Worm (Caenorhabditis elegans) whole organism, L4 larva: ENCODE measurements around the gene C24B5.4.
A peak's percentile ranks its signal among the peaks of the same experiment; 100 is the strongest.

Experiments
- D1046.2 ChIP-seq: fragments of 200-800 bp; sonication (Bioruptor generic); IDR thresholded peaks from 2 replicates; pipeline ENCODE4 v1.3.6; 2022; ENCODE audit warnings: missing genetic modification characterization, missing compliant biosample characterization
- F37D6.2 ChIP-seq: sonication (generic microtip); optimal IDR thresholded peaks from 2 replicates; lab custom pipeline; 2016; ENCODE audit warnings: mild to moderate bottlenecking, missing genetic modification characterization, missing compliant biosample characterization
- Y105C5A.15 ChIP-seq: fragments of 200-800 bp; sonication (Bioruptor generic); IDR thresholded peaks from 2 replicates; pipeline ENCODE4 v1.3.6; 2022; ENCODE audit warnings: missing genetic modification characterization, missing compliant biosample characterization
- Y5F2A.4 ChIP-seq: fragments of 200-800 bp; sonication (Bioruptor generic); optimal IDR thresholded peaks from 2 replicates; lab custom pipeline; 2018; ENCODE audit warnings: mild to moderate bottlenecking, missing genetic modification characterization, missing compliant biosample characterization
- ZK337.2 ChIP-seq: fragments of 200-800 bp; sonication (Bioruptor generic); IDR thresholded peaks from 2 replicates; pipeline ENCODE4 v1.3.6; 2022; ENCODE audit warnings: missing genetic modification reagents, missing genetic modification characterization, missing compliant biosample characterization
- ZK546.5 ChIP-seq, 2 experiments: sonication (generic microtip); optimal IDR thresholded peaks; 2 replicates each; lab custom pipeline; 2017; ENCODE audit warnings: missing biosample characterization in 2 of 2, missing genetic modification characterization in 2 of 2
- aha-1 ChIP-seq: fragments of 150-350 bp; peaks from one replicate; lab custom pipeline; 2014; ENCODE audit warnings: missing biosample characterization, missing genetic modification characterization
- ama-1 ChIP-seq: fragments of 150-350 bp; optimal IDR thresholded peaks from 2 replicates; lab custom pipeline; 2014; ENCODE audit warnings: inconsistent platforms, mixed read lengths
- ceh-20 ChIP-seq: fragments of 200-800 bp; sonication (Bioruptor generic); IDR thresholded peaks from 2 replicates; pipeline ENCODE4 v1.3.6; 2022; ENCODE audit warnings: missing genetic modification reagents, missing genetic modification characterization, missing compliant biosample characterization
- ceh-32 ChIP-seq: sonication (generic microtip); optimal IDR thresholded peaks from 2 replicates; lab custom pipeline; 2016; ENCODE audit warnings: mild to moderate bottlenecking, missing genetic modification characterization, missing compliant biosample characterization; ENCODE audit not compliant: poor library complexity
- ceh-62 ChIP-seq: sonication (generic microtip); optimal IDR thresholded peaks from 2 replicates; lab custom pipeline; 2017; ENCODE audit warnings: missing biosample characterization, missing genetic modification characterization
- ceh-82 ChIP-seq: sonication (generic microtip); optimal IDR thresholded peaks from 2 replicates; lab custom pipeline; 2017; ENCODE audit warnings: missing biosample characterization, missing genetic modification characterization
- ctbp-1 ChIP-seq: fragments of 200-800 bp; sonication (Bioruptor generic); IDR thresholded peaks from 2 replicates; pipeline ENCODE4 v1.3.6; 2022; ENCODE audit warnings: missing genetic modification reagents, missing genetic modification characterization, missing compliant biosample characterization
- daf-12 ChIP-seq: fragments of 150-350 bp; optimal IDR thresholded peaks from 2 replicates; lab custom pipeline; 2014; ENCODE audit warnings: missing biosample characterization, missing genetic modification reagents, missing genetic modification characterization
- daf-19 ChIP-seq: fragments of 200-800 bp; sonication (Bioruptor generic); conservative IDR thresholded peaks from 2 replicates; pipeline ENCODE4 v1.3.6; 2022; ENCODE audit warnings: missing genetic modification characterization, missing compliant biosample characterization
- dmd-6 ChIP-seq: fragments of 200-800 bp; sonication (Bioruptor generic); IDR thresholded peaks from 2 replicates; pipeline ENCODE4 v1.3.6; 2022; ENCODE audit warnings: missing genetic modification reagents, missing genetic modification characterization, missing compliant biosample characterization
- dpl-1 ChIP-seq: fragments of 150-350 bp; optimal IDR thresholded peaks from 2 replicates; lab custom pipeline; 2014; ENCODE audit warnings: missing biosample characterization, missing genetic modification reagents, missing genetic modification characterization
- egl-43 ChIP-seq: fragments of 200-800 bp; sonication (Bioruptor generic); IDR thresholded peaks from 2 replicates; pipeline ENCODE4 v1.3.6; 2022; ENCODE audit warnings: missing genetic modification reagents, missing genetic modification characterization, missing compliant biosample characterization
- fkh-10 ChIP-seq: fragments of 150-350 bp; optimal IDR thresholded peaks from 2 replicates; lab custom pipeline; 2014; ENCODE audit warnings: missing biosample characterization, missing genetic modification reagents, missing genetic modification characterization
- hif-1 ChIP-seq, 2 experiments: sonication (generic microtip); optimal IDR thresholded peaks; 2 replicates each; lab custom pipeline; 2016 to 2017; ENCODE audit warnings: missing compliant biosample characterization in 2 of 2, missing genetic modification characterization in 2 of 2, missing genetic modification reagents in 2 of 2, missing genotype in 2 of 2, mild to moderate bottlenecking in 1 of 2
- hlh-11 ChIP-seq: fragments of 200-800 bp; sonication (Bioruptor generic); optimal IDR thresholded peaks from 2 replicates; lab custom pipeline; 2018; ENCODE audit warnings: mild to moderate bottlenecking, missing genetic modification characterization, missing compliant biosample characterization
- hmg-1.1 ChIP-seq: fragments of 200-800 bp; sonication (Bioruptor generic); IDR thresholded peaks from 2 replicates; pipeline ENCODE4 v1.3.6; 2022; ENCODE audit warnings: missing genetic modification reagents, missing genetic modification characterization, missing compliant biosample characterization
- lim-7 ChIP-seq: fragments of 200-800 bp; sonication (Bioruptor generic); IDR thresholded peaks from 2 replicates; pipeline ENCODE4 v1.3.6; 2022; ENCODE audit warnings: missing genetic modification characterization, missing compliant biosample characterization
- lin-29 ChIP-seq: fragments of 200-800 bp; sonication (Bioruptor generic); IDR thresholded peaks from 2 replicates; pipeline ENCODE4 v1.3.6; 2022; ENCODE audit warnings: missing genetic modification reagents, missing genetic modification characterization, missing compliant biosample characterization
- lin-39 ChIP-seq: fragments of 150-350 bp; optimal IDR thresholded peaks from 2 replicates; lab custom pipeline; 2014; ENCODE audit warnings: missing biosample characterization, missing genetic modification reagents, missing genetic modification characterization
- mdt-29 ChIP-seq: fragments of 200-800 bp; sonication (Bioruptor generic); IDR thresholded peaks from 2 replicates; pipeline ENCODE4 v1.3.6; 2022; ENCODE audit warnings: missing genetic modification reagents, missing genetic modification characterization, missing compliant biosample characterization
- mes-2 ChIP-seq: sonication (generic microtip); optimal IDR thresholded peaks from 2 replicates; lab custom pipeline; 2016; ENCODE audit warnings: missing genotype, mild to moderate bottlenecking, missing genetic modification characterization, missing compliant biosample characterization; ENCODE audit not compliant: poor library complexity, severe bottlenecking
- mxl-2 ChIP-seq: fragments of 200-800 bp; sonication (Bioruptor generic); conservative IDR thresholded peaks from 2 replicates; pipeline ENCODE4 v1.3.6; 2022; ENCODE audit warnings: missing genetic modification reagents, missing genetic modification characterization, missing compliant biosample characterization
- nhr-102 ChIP-seq: sonication (generic microtip); optimal IDR thresholded peaks from 2 replicates; lab custom pipeline; 2016; ENCODE audit warnings: mild to moderate bottlenecking, missing genetic modification characterization, moderate library complexity, missing compliant biosample characterization
- nhr-111 ChIP-seq: fragments of 200-800 bp; sonication (Bioruptor generic); optimal IDR thresholded peaks from 2 replicates; lab custom pipeline; 2018; ENCODE audit warnings: mild to moderate bottlenecking, missing genetic modification characterization, missing compliant biosample characterization
- nhr-237 ChIP-seq: sonication (generic microtip); optimal IDR thresholded peaks from 2 replicates; lab custom pipeline; 2017; ENCODE audit warnings: missing biosample characterization, missing genetic modification characterization
- nhr-25 ChIP-seq: sonication (generic microtip); optimal IDR thresholded peaks from 2 replicates; lab custom pipeline; 2017; ENCODE audit warnings: missing genetic modification characterization, mild to moderate bottlenecking, missing compliant biosample characterization, antibody characterized with exemption, moderate library complexity, borderline replicate concordance; ENCODE audit not compliant: insufficient read depth
- nhr-42 ChIP-seq: fragments of 200-800 bp; sonication (Bioruptor generic); IDR thresholded peaks from 2 replicates; pipeline ENCODE4 v1.3.6; 2022; ENCODE audit warnings: missing genetic modification characterization, missing compliant biosample characterization
- nhr-48 ChIP-seq: sonication (generic microtip); optimal IDR thresholded peaks from 2 replicates; lab custom pipeline; 2016; ENCODE audit warnings: mild to moderate bottlenecking, missing genetic modification characterization, missing compliant biosample characterization
- nhr-6 ChIP-seq: fragments of 150-350 bp; optimal IDR thresholded peaks from 2 replicates; lab custom pipeline; 2014; ENCODE audit warnings: missing biosample characterization, missing genetic modification characterization
- php-3 ChIP-seq: fragments of 200-800 bp; sonication (Bioruptor generic); IDR thresholded peaks from 2 replicates; pipeline ENCODE4 v1.3.6; 2022; ENCODE audit warnings: missing genetic modification reagents, missing genetic modification characterization, missing compliant biosample characterization
- pqm-1 ChIP-seq: sonication (generic microtip); optimal IDR thresholded peaks from 2 replicates; lab custom pipeline; 2017; ENCODE audit warnings: missing biosample characterization, missing genetic modification characterization
- sdz-12 ChIP-seq: fragments of 200-800 bp; sonication (Bioruptor generic); optimal IDR thresholded peaks from 2 replicates; lab custom pipeline; 2018; ENCODE audit warnings: mild to moderate bottlenecking, missing genetic modification characterization, missing compliant biosample characterization
- snpc-1.2 ChIP-seq: fragments of 200-800 bp; sonication (Bioruptor generic); IDR thresholded peaks from 2 replicates; pipeline ENCODE4 v1.3.6; 2022; ENCODE audit warnings: missing genetic modification reagents, missing genetic modification characterization, missing compliant biosample characterization
- unc-62 ChIP-seq, 3 experiments: fragments of 150-350 bp in 1 of 3; sonication (generic microtip); optimal IDR thresholded peaks in 2 of 3; peaks in 1 of 3; 1 replicate in 1 of 3; 2 replicates in 2 of 3; lab custom pipeline; 2014 to 2017; ENCODE audit warnings: missing biosample characterization in 3 of 3, missing genetic modification characterization in 3 of 3, missing genetic modification reagents in 3 of 3, missing genotype in 1 of 3
- vab-7 ChIP-seq: fragments of 200-800 bp; sonication (Bioruptor generic); IDR thresholded peaks from 2 replicates; pipeline ENCODE4 v1.3.6; 2022; ENCODE audit warnings: missing genetic modification reagents, missing genetic modification characterization, missing compliant biosample characterization
- zag-1 ChIP-seq: fragments of 150-350 bp; optimal IDR thresholded peaks from 2 replicates; lab custom pipeline; 2014; ENCODE audit warnings: missing biosample characterization, missing genetic modification characterization
- ztf-7 ChIP-seq: fragments of 150-350 bp; optimal IDR thresholded peaks from 2 replicates; lab custom pipeline; 2014; ENCODE audit warnings: missing biosample characterization, missing genetic modification characterization

C24B5.4 gene

ce11 chrV:9218655-9219389 lies 21.7 kb upstream of the C24B5.4 start (continued):
- TF ChIP-seq pqm-1 (tag; lab: Kevin White, UChicago) (peak; percentile 56), ceh-20 (GFP tag; lab: Robert Waterston, UW) (peak; percentile 84), ztf-7 (tag; lab: Kevin White, UChicago) (no peak), D1046.2 (GFP tag; lab: Robert Waterston, UW) (no peak), egl-43 (no peak), lin-29 (no peak), mdt-29 (GFP tag; lab: Robert Waterston, UW) (no peak), ama-1 (lab: Kevin White, UChicago) (no peak), lin-39 (tag; lab: Kevin White, UChicago) (peak; percentile 36), ceh-32 (tag; lab: Kevin White, UChicago) (no peak), F37D6.2 (tag; lab: Kevin White, UChicago) (peak; percentile 4), zag-1 (tag; lab: Kevin White, UChicago) (no peak), hlh-11 (tag; lab: Kevin White, UChicago) (peak; percentile 43), fkh-10 (GFP tag; lab: Kevin White, UChicago) (peak; percentile 10), nhr-42 (GFP tag; lab: Robert Waterston, UW) (no peak), daf-12 (tag; lab: Kevin White, UChicago) (no peak), vab-7 (no peak), ceh-82 (tag; lab: Kevin White, UChicago) (no peak), hmg-1.1 (no peak; the same call in 1 of the 2 replicates), nhr-111 (no peak), ZK337.2 (GFP tag; lab: Robert Waterston, UW) (no peak), dmd-6 (GFP tag; lab: Robert Waterston, UW) (peak; percentile 41; the same call in 1 of the 2 replicates), dpl-1 (GFP tag; lab: Kevin White, UChicago) (no peak), ctbp-1 (GFP tag; lab: Robert Waterston, UW) (peak; percentile 48; the same call in 1 of the 2 replicates), Y5F2A.4 (GFP tag; lab: Kevin White, UChicago) (no peak), nhr-25 (tag; lab: Kevin White, UChicago) (no peak), lim-7 (GFP tag; lab: Robert Waterston, UW) (no peak), snpc-1.2 (GFP tag; lab: Robert Waterston, UW) (no peak), mes-2 (tag; lab: Kevin White, UChicago) (peak; percentile 25), ceh-62 (no peak), php-3 (no peak), mxl-2 (GFP tag; lab: Robert Waterston, UW) (no peak), ZK546.5 (tag; optimal IDR thresholded peaks at IDR 0.05; lab: Kevin White, UChicago) (no peak), sdz-12 (GFP tag; lab: Kevin White, UChicago) (no peak), unc-62 (GFP tag; optimal IDR thresholded peaks at IDR 0.05 in 1 of 2; lab: Kevin White, UChicago) (peak in 1 of 2 experiments; percentile 99), unc-62 (tag; optimal IDR thresholded peaks at IDR 0.05; lab: Kevin White, UChicago) (no peak), nhr-48 (tag; lab: Kevin White, UChicago) (peak; percentile 39), nhr-102 (tag; lab: Kevin White, UChicago) (no peak), Y105C5A.15 (no peak), hif-1 (tag; optimal IDR thresholded peaks at IDR 0.05; lab: Kevin White, UChicago) (no peak), daf-19 (GFP tag; lab: Robert Waterston, UW) (no peak), aha-1 (tag; lab: Kevin White, UChicago) (no peak), nhr-237 (tag; lab: Kevin White, UChicago) (no peak), nhr-6 (tag; lab: Kevin White, UChicago) (no peak)
